Fruit fly (Drosophila melanogaster) whole organism, embryonic: ENCODE measurements around the gene mib2.

Experiments used
- Adf1 ChIP-seq: fragments of 200-800 bp; sonication (Bioruptor generic); IDR thresholded peaks from 2 replicates; pipeline ENCODE4 v1.3.6; 2022; ENCODE audit warnings: missing biosample characterization, missing genetic modification characterization
- Bteb2 ChIP-seq: fragments of 200-800 bp; sonication (Bioruptor generic); optimal IDR thresholded peaks from 2 replicates; lab custom pipeline; 2016; ENCODE audit warnings: missing biosample characterization, missing genetic modification characterization
- CG10274 ChIP-seq: fragments of 200-800 bp; sonication (Bioruptor generic); optimal IDR thresholded peaks from 3 replicates; lab custom pipeline; 2017; ENCODE audit warnings: missing biosample characterization, mild to moderate bottlenecking, missing genetic modification characterization
- CG10565 ChIP-seq: fragments of 200-800 bp; sonication (Bioruptor generic); optimal IDR thresholded peaks from 3 replicates; lab custom pipeline; 2016; ENCODE audit warnings: missing biosample characterization, mild to moderate bottlenecking, missing genetic modification characterization
- CG11504 ChIP-seq: fragments of 200-800 bp; sonication (Bioruptor generic); optimal IDR thresholded peaks from 3 replicates; lab custom pipeline; 2019; ENCODE audit warnings: missing biosample characterization, mild to moderate bottlenecking, missing genetic modification characterization, moderate library complexity
- CG11560 ChIP-seq: fragments of 200-800 bp; sonication (Bioruptor generic); IDR thresholded peaks from 3 replicates; pipeline ENCODE4 v1.3.6; 2022; ENCODE audit warnings: missing biosample characterization, missing genetic modification characterization
- CG12155 ChIP-seq: fragments of 200-800 bp; sonication (Bioruptor generic); optimal IDR thresholded peaks from 3 replicates; lab custom pipeline; 2016; ENCODE audit warnings: missing biosample characterization, missing genetic modification characterization
- CG13296 ChIP-seq: fragments of 200-800 bp; sonication (Bioruptor generic); optimal IDR thresholded peaks from 3 replicates; lab custom pipeline; 2018; ENCODE audit warnings: missing biosample characterization, mild to moderate bottlenecking, missing genetic modification characterization
- CG13424 ChIP-seq: fragments of 200-800 bp; sonication (Bioruptor generic); optimal IDR thresholded peaks from 2 replicates; lab custom pipeline; 2019; ENCODE audit warnings: missing biosample characterization, mild to moderate bottlenecking, missing genetic modification characterization, moderate library complexity
- CG14014 ChIP-seq: fragments of 200-800 bp; sonication (Bioruptor generic); IDR thresholded peaks from 2 replicates; pipeline ENCODE4 v1.3.6; 2022; ENCODE audit warnings: missing biosample characterization, missing genetic modification characterization
- CG14710 ChIP-seq: fragments of 200-800 bp; sonication (Bioruptor generic); optimal IDR thresholded peaks from 3 replicates; lab custom pipeline; 2019; ENCODE audit warnings: missing biosample characterization, mild to moderate bottlenecking, missing genetic modification characterization, moderate library complexity
- CG15011 ChIP-seq: fragments of 200-800 bp; sonication (Bioruptor generic); optimal IDR thresholded peaks from 3 replicates; lab custom pipeline; 2018; ENCODE audit warnings: missing biosample characterization, mild to moderate bottlenecking, missing genetic modification characterization
- CG15269 ChIP-seq: fragments of 200-800 bp; sonication (Bioruptor generic); optimal IDR thresholded peaks from 2 replicates; lab custom pipeline; 2018; ENCODE audit warnings: missing biosample characterization, mild to moderate bottlenecking, missing genetic modification characterization, moderate library complexity
- CG15514 ChIP-seq: fragments of 200-800 bp; sonication (Bioruptor generic); optimal IDR thresholded peaks from 3 replicates; lab custom pipeline; 2017; ENCODE audit warnings: missing biosample characterization, missing genetic modification characterization, mild to moderate bottlenecking, moderate library complexity, missing genetic modification reagents
- CG17802 ChIP-seq: fragments of 200-800 bp; sonication (Bioruptor generic); optimal IDR thresholded peaks from 2 replicates; lab custom pipeline; 2018; ENCODE audit warnings: missing biosample characterization, mild to moderate bottlenecking, missing genetic modification characterization, moderate library complexity
- CG1792 ChIP-seq: fragments of 200-800 bp; sonication (Bioruptor generic); optimal IDR thresholded peaks from 2 replicates; lab custom pipeline; 2016; ENCODE audit warnings: missing biosample characterization, missing genetic modification characterization
- CG3407 ChIP-seq: fragments of 200-800 bp; sonication (Bioruptor generic); optimal IDR thresholded peaks from 2 replicates; lab custom pipeline; 2018; ENCODE audit warnings: missing biosample characterization, mild to moderate bottlenecking, missing genetic modification characterization
- CG4424 ChIP-seq: fragments of 200-800 bp; sonication (Bioruptor generic); optimal IDR thresholded peaks from 3 replicates; lab custom pipeline; 2016; ENCODE audit warnings: missing biosample characterization, missing genetic modification characterization
- CG4707 ChIP-seq: fragments of 200-800 bp; sonication (Bioruptor generic); optimal IDR thresholded peaks from 2 replicates; lab custom pipeline; 2018; ENCODE audit warnings: missing biosample characterization, mild to moderate bottlenecking, missing genetic modification characterization, moderate library complexity
- CG4820 ChIP-seq: fragments of 200-800 bp; sonication (Bioruptor generic); optimal IDR thresholded peaks from 3 replicates; lab custom pipeline; 2016; ENCODE audit warnings: missing biosample characterization, missing genetic modification characterization
- CG6689 ChIP-seq: fragments of 200-800 bp; sonication (Bioruptor generic); IDR thresholded peaks from 2 replicates; pipeline ENCODE4 v1.3.6; 2022; ENCODE audit warnings: missing biosample characterization, missing genetic modification characterization
- CG7556 ChIP-seq: fragments of 200-800 bp; sonication (Bioruptor generic); optimal IDR thresholded peaks from 2 replicates; lab custom pipeline; 2017; ENCODE audit warnings: missing biosample characterization, mild to moderate bottlenecking, missing genetic modification characterization
- CG7963 ChIP-seq: fragments of 200-800 bp; sonication (Bioruptor generic); IDR thresholded peaks from 3 replicates; pipeline ENCODE4 v1.3.6; 2022; ENCODE audit warnings: missing biosample characterization, missing genetic modification characterization; ENCODE audit not compliant: partially characterized antibody
- CG9727 ChIP-seq: fragments of 200-800 bp; sonication (Bioruptor generic); optimal IDR thresholded peaks from 3 replicates; lab custom pipeline; 2017; ENCODE audit warnings: missing biosample characterization, mild to moderate bottlenecking, missing genetic modification characterization
- D19B ChIP-seq: fragments of 200-800 bp; sonication (Bioruptor generic); optimal IDR thresholded peaks from 2 replicates; lab custom pipeline; 2017; ENCODE audit warnings: missing biosample characterization, mild to moderate bottlenecking, missing genetic modification characterization
- Dek ChIP-seq: fragments of 200-800 bp; sonication (Bioruptor generic); optimal IDR thresholded peaks from 3 replicates; lab custom pipeline; 2019; ENCODE audit warnings: missing biosample characterization, mild to moderate bottlenecking, missing genetic modification characterization, moderate library complexity
- Dip2 ChIP-seq: fragments of 200-800 bp; sonication (Bioruptor generic); IDR thresholded peaks from 2 replicates; pipeline ENCODE4 v1.3.6; 2022; ENCODE audit warnings: missing biosample characterization, missing genetic modification characterization
- Hand ChIP-seq: fragments of 200-800 bp; sonication (Bioruptor generic); optimal IDR thresholded peaks from 2 replicates; lab custom pipeline; 2017; ENCODE audit warnings: mild to moderate bottlenecking, missing biosample characterization, missing genetic modification reagents, missing genetic modification characterization
- HmgD ChIP-seq: fragments of 200-800 bp; sonication (Bioruptor generic); optimal IDR thresholded peaks from 3 replicates; lab custom pipeline; 2016; ENCODE audit warnings: missing biosample characterization, missing genetic modification characterization
- Hsf ChIP-seq: fragments of 200-800 bp; sonication (Bioruptor generic); optimal IDR thresholded peaks from 3 replicates; lab custom pipeline; 2016; ENCODE audit warnings: missing biosample characterization, missing genetic modification characterization
- Oaz ChIP-seq: fragments of 200-800 bp; sonication (Bioruptor generic); IDR thresholded peaks from 2 replicates; pipeline ENCODE4 v1.3.6; 2022; ENCODE audit warnings: missing biosample characterization, missing genetic modification characterization
- PHDP ChIP-seq: fragments of 200-800 bp; sonication (Bioruptor generic); optimal IDR thresholded peaks from 3 replicates; lab custom pipeline; 2018; ENCODE audit warnings: missing biosample characterization, mild to moderate bottlenecking, missing genetic modification characterization, moderate library complexity
- Pdp1 ChIP-seq, 2 experiments: fragments of 200-800 bp; sonication (Bioruptor generic); optimal IDR thresholded peaks; 3 replicates each; lab custom pipeline; 2016; ENCODE audit warnings: missing biosample characterization in 2 of 2, missing genetic modification characterization in 2 of 2, mild to moderate bottlenecking in 1 of 2, moderate library complexity in 1 of 2
- Sin3A ChIP-seq: fragments of >200 bp; optimal IDR thresholded peaks from 2 replicates; lab custom pipeline; 2018
- Ssrp ChIP-seq: fragments of 200-800 bp; sonication (Bioruptor generic); optimal IDR thresholded peaks from 2 replicates; lab custom pipeline; 2018; ENCODE audit warnings: missing biosample characterization, mild to moderate bottlenecking, missing genetic modification characterization, moderate library complexity
- Stat92E ChIP-seq, 3 experiments: fragments of >200 bp in 2 of 3; fragments of 200-800 bp in 1 of 3; sonication (Bioruptor generic) in 1 of 3; optimal IDR thresholded peaks; 2 replicates each; lab custom pipeline; 2017 to 2019; ENCODE audit warnings: missing biosample characterization in 3 of 3, missing genetic modification characterization in 3 of 3, mild to moderate bottlenecking in 1 of 3, moderate library complexity in 1 of 3
- YL-1 ChIP-seq: fragments of 200-800 bp; sonication (Bioruptor generic); optimal IDR thresholded peaks from 3 replicates; lab custom pipeline; 2017; ENCODE audit warnings: missing biosample characterization, mild to moderate bottlenecking, missing genetic modification characterization
- ato ChIP-seq: fragments of 200-800 bp; sonication (Bioruptor generic); IDR thresholded peaks from 2 replicates; pipeline ENCODE4 v1.3.6; 2022; ENCODE audit warnings: missing biosample characterization, missing genetic modification characterization; ENCODE audit not compliant: partially characterized antibody
- chm ChIP-seq: fragments of 200-800 bp; sonication (Bioruptor generic); IDR thresholded peaks from 2 replicates; pipeline ENCODE4 v1.3.6; 2022; ENCODE audit warnings: missing biosample characterization, missing genetic modification characterization
- danr ChIP-seq: fragments of 200-800 bp; sonication (Bioruptor generic); IDR thresholded peaks from 2 replicates; pipeline ENCODE4 v1.3.6; 2022; ENCODE audit warnings: missing biosample characterization, missing genetic modification characterization
- exex ChIP-seq: fragments of 200-800 bp; sonication (Bioruptor generic); optimal IDR thresholded peaks from 4 replicates; lab custom pipeline; 2018; ENCODE audit warnings: missing biosample characterization, mild to moderate bottlenecking, missing genetic modification characterization, moderate library complexity
- nmo ChIP-seq: fragments of 200-800 bp; sonication (Bioruptor generic); optimal IDR thresholded peaks from 2 replicates; lab custom pipeline; 2018; ENCODE audit warnings: missing biosample characterization, mild to moderate bottlenecking, missing genetic modification characterization, moderate library complexity
- psq ChIP-seq: fragments of 200-800 bp; sonication (Bioruptor generic); optimal IDR thresholded peaks from 2 replicates; lab custom pipeline; 2017; ENCODE audit warnings: missing biosample characterization, missing genetic modification characterization
- so ChIP-seq: fragments of 200-800 bp; sonication (Bioruptor generic); IDR thresholded peaks from 3 replicates; pipeline ENCODE4 v1.3.6; 2022; ENCODE audit warnings: missing biosample characterization, missing genetic modification characterization
- sob ChIP-seq: fragments of 200-800 bp; sonication (Bioruptor generic); IDR thresholded peaks from 2 replicates; pipeline ENCODE4 v1.3.6; 2022; ENCODE audit warnings: missing biosample characterization, missing genetic modification characterization
- tap ChIP-seq: fragments of 200-800 bp; optimal IDR thresholded peaks from 3 replicates; lab custom pipeline; 2019; ENCODE audit warnings: missing biosample characterization, mild to moderate bottlenecking, missing genetic modification characterization, moderate library complexity
- toy ChIP-seq: fragments of 200-800 bp; sonication (Bioruptor generic); IDR thresholded peaks from 2 replicates; pipeline ENCODE4 v1.3.6; 2022; ENCODE audit warnings: missing biosample characterization, missing genetic modification characterization
- wor ChIP-seq: fragments of 200-800 bp; sonication (Bioruptor generic); IDR thresholded peaks from 2 replicates; pipeline ENCODE4 v1.3.6; 2022; ENCODE audit warnings: missing biosample characterization, missing genetic modification characterization

The mib2 gene

DNA sequence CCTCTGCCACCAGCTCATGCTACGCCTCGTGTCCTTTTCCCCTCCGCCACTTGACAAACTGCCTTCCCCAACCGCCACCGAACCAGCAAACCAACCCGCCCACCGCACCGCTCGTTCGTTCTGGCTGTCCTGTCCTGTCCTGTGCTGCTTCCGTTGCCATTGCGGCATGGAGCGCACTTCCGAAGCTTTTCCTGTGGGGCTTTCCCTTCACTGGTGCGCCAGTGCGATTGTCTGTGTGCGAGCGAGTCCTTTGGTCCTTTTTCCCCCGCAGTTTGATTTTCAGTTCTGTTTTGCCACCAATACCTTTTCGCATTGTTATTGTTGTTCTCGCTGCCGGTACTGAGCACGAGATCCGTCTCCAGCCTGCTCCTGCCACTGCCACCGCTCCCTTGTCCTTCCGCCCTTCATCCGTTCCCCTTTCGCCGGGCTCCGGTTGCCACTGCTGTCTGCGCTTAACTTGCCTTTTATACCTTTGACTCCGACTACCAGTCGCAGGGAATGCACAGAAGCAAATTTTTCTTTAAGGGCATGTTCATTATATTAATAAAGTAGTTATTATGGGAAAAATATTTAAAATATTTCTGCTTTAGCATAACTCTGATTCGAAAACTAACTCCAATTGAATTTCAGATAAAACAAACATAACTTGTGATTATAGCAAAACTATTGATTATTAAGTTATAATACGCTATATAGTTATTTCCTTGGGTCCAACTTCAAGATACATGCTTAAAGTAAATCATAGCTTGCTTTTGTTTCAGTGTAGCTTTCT is 10.1 kb upstream of the mib2 start (continued):
- 0 out of 2 replicates have a peak, but pooled peaks have one; percentile 11 for TF ChIP-seq toy
- TF ChIP-seq CG11560 = no peak
- TF ChIP-seq Adf1 = peak; percentile 53; the same call in 1 of the 2 replicates
- TF ChIP-seq CG10565 (GFP tag; lab: Kevin White, UChicago) = no peak
- TF ChIP-seq CG7963 (GFP tag; lab: Robert Waterston, UW) = no peak
- no peak for TF ChIP-seq Stat92E (GFP tag; optimal IDR thresholded peaks at IDR 0.05; lab: Kevin White, UChicago)
- peak; percentile 38 for TF ChIP-seq psq
- TF ChIP-seq Dip2 (GFP tag; lab: Robert Waterston, UW) = no peak
- TF ChIP-seq nmo (GFP tag; lab: Kevin White, UChicago) = peak; percentile 67
- TF ChIP-seq exex = peak; percentile 15
- peak; percentile 74 for TF ChIP-seq Dek (tag; lab: Kevin White, UChicago)
- peak; percentile 84 for TF ChIP-seq CG15269
- TF ChIP-seq CG15514 (GFP tag; lab: Kevin White, UChicago) = peak; percentile 53
- TF ChIP-seq CG4820 = peak; percentile 32
- peak; percentile 45 for TF ChIP-seq Hsf (GFP tag; lab: Kevin White, UChicago)
- peak; percentile 87 for TF ChIP-seq CG13424 (tag; lab: Kevin White, UChicago)
- peak; percentile 15 for TF ChIP-seq CG3407 (GFP tag; lab: Kevin White, UChicago)
- peak; percentile 47; the same call in 1 of the 2 replicates for TF ChIP-seq wor (GFP tag; lab: Robert Waterston, UW)
- peak; percentile 85 for TF ChIP-seq CG13296
- peak; percentile 86 for TF ChIP-seq Hand (GFP tag; lab: Kevin White, UChicago)
- TF ChIP-seq chm (GFP tag; lab: Robert Waterston, UW) = 0 out of 2 replicates have a peak, but pooled peaks have one; percentile 16
- TF ChIP-seq Bteb2 (GFP tag; lab: Kevin White, UChicago) = peak; percentile 40
- peak; percentile 94 for TF ChIP-seq CG7556 (GFP tag; lab: Kevin White, UChicago)
- peak; percentile 32 for TF ChIP-seq CG12155 (GFP tag; lab: Kevin White, UChicago)
- TF ChIP-seq tap (tag; lab: Kevin White, UChicago) = peak; percentile 74
- TF ChIP-seq CG14710 = peak; percentile 41
- TF ChIP-seq CG9727 = peak; percentile 70
- no peak for TF ChIP-seq danr (GFP tag; lab: Robert Waterston, UW)
- TF ChIP-seq CG17802 (tag; lab: Kevin White, UChicago) = peak; percentile 14
- TF ChIP-seq CG15011 = peak; percentile 48
- peak; percentile 38 for TF ChIP-seq D19B (GFP tag; lab: Kevin White, UChicago)
- no peak for TF ChIP-seq CG1792 (GFP tag; lab: Kevin White, UChicago)
- peak in 1 of 2 experiments; percentile 35 for TF ChIP-seq Pdp1 (GFP tag; optimal IDR thresholded peaks at IDR 0.05; lab: Kevin White, UChicago)
- no peak for TF ChIP-seq HmgD (GFP tag; lab: Kevin White, UChicago)
- TF ChIP-seq YL-1 (GFP tag; lab: Kevin White, UChicago) = peak; percentile 5
- peak; percentile 8 for TF ChIP-seq CG4707 (GFP tag; lab: Kevin White, UChicago)
- peak; percentile 76 for TF ChIP-seq Ssrp (tag; lab: Kevin White, UChicago)
- TF ChIP-seq CG6689 (GFP tag; lab: Robert Waterston, UW) = peak; percentile 73
- TF ChIP-seq so = peak; percentile 60; the same call in 1 of the 3 replicates
- TF ChIP-seq CG4424 (GFP tag; lab: Kevin White, UChicago) = peak; percentile 43
- peak; percentile 79 for TF ChIP-seq PHDP (tag; lab: Kevin White, UChicago)
- TF ChIP-seq CG10274 = peak; percentile 9
- peak; percentile 89 for TF ChIP-seq CG11504 (tag; lab: Kevin White, UChicago)
- TF ChIP-seq Oaz = no peak
- no peak for TF ChIP-seq Sin3A (lab: Kevin White, UChicago)
- TF ChIP-seq ato (GFP tag; lab: Robert Waterston, UW) = no peak
- peak; percentile 58; the same call in 1 of the 2 replicates for TF ChIP-seq CG14014 (GFP tag; lab: Robert Waterston, UW)
- peak; percentile 28; the same call in 1 of the 2 replicates for TF ChIP-seq sob (GFP tag; lab: Robert Waterston, UW)
